Worm (Caenorhabditis elegans): ENCODE results near the gene str-87.

DNA sequence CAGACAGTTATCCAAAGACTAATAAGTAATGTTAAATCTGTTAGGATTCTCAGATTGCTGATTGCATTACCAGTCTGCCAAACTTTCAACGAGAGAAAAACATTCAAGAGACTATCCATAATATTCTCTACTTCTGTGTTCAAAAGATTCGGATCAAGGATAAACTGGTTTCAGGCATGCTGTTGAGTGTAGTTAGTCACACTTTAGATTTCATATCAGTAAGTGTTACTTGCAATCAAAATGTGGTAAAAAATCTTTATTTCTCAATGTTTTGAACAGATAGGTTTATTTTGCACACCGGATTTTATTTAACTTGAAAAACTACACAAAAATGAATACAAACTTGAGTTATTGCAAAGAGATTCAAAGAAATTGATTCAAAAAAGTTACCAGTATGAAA, 34.1 kb upstream of the str-87 start, which contains the start of gene oac-41:
- TF ChIP-seq W03F9.2 (tag; optimal IDR thresholded peaks at IDR 0.05) (no peak), him-1 (tag; optimal IDR thresholded peaks at IDR 0.05) (no peak), dao-5 (tag; optimal IDR thresholded peaks at IDR 0.05) (no peak)

Measured in whole organism, L4/young adult.